Fruit fly (Drosophila melanogaster) whole organism, pupa: ENCODE data around the gene CG17784.

Source experiments
- CG14655 ChIP-seq: fragments of 200-800 bp; sonication (Bioruptor generic); optimal IDR thresholded peaks from 3 replicates; lab custom pipeline; 2017; ENCODE audit warnings: mild to moderate bottlenecking, missing biosample characterization, missing genetic modification reagents, missing genetic modification characterization
- CG17806 ChIP-seq: fragments of 200-800 bp; sonication (Bioruptor generic); optimal IDR thresholded peaks from 2 replicates; lab custom pipeline; 2018; ENCODE audit warnings: missing biosample characterization, mild to moderate bottlenecking, missing genetic modification characterization, moderate library complexity
- CG32121 ChIP-seq: fragments of 200-800 bp; sonication (Bioruptor generic); IDR thresholded peaks from 2 replicates; pipeline ENCODE4 v1.3.6; 2022; ENCODE audit warnings: missing biosample characterization, missing genetic modification characterization
- D1 ChIP-seq: fragments of 200-800 bp; sonication (Bioruptor generic); optimal IDR thresholded peaks from 2 replicates; lab custom pipeline; 2018; ENCODE audit warnings: missing biosample characterization, mild to moderate bottlenecking, missing genetic modification characterization, moderate library complexity
- EcR ChIP-seq: fragments of 200-800 bp; sonication (Bioruptor generic); optimal IDR thresholded peaks from 3 replicates; lab custom pipeline; 2019; ENCODE audit warnings: missing biosample characterization, missing genetic modification characterization, mild to moderate bottlenecking, moderate library complexity, missing genetic modification reagents
- Ets98B ChIP-seq: fragments of 200-800 bp; sonication (Bioruptor generic); IDR thresholded peaks from 2 replicates; pipeline ENCODE4 v1.3.6; 2022; ENCODE audit warnings: missing biosample characterization, missing genetic modification characterization
- Pif1B ChIP-seq: fragments of 200-800 bp; sonication (Bioruptor generic); optimal IDR thresholded peaks from 3 replicates; lab custom pipeline; 2016; ENCODE audit warnings: missing biosample characterization, missing genetic modification characterization
- gl ChIP-seq: fragments of 200-800 bp; sonication (Bioruptor generic); optimal IDR thresholded peaks from 2 replicates; lab custom pipeline; 2018; ENCODE audit warnings: missing biosample characterization, mild to moderate bottlenecking, missing genetic modification characterization

dm6 chr3R:24372662-24373061, 7.9 kb upstream of the CG17784 start, which contains the start of gene CG17782:
- TF ChIP-seq Pif1B (no peak), CG17806 (tag; lab: Kevin White, UChicago) (no peak), gl (tag; lab: Kevin White, UChicago) (no peak), D1 (tag; lab: Kevin White, UChicago) (no peak), Ets98B (GFP tag; lab: Robert Waterston, UW) (no peak), CG32121 (GFP tag; lab: Robert Waterston, UW) (no peak), EcR (no peak), CG14655 (GFP tag; lab: Kevin White, UChicago) (no peak)
